Worm (Caenorhabditis elegans) whole organism, mixed stage, embryonic: ENCODE results near the gene pxl-1.

Experiments used
- blmp-1 ChIP-seq: fragments of 150-350 bp; optimal IDR thresholded peaks from 2 replicates; lab custom pipeline; 2014; ENCODE audit warnings: missing biosample characterization, missing genetic modification characterization
- ham-2 ChIP-seq: fragments of 200-800 bp; sonication (Bioruptor generic); optimal IDR thresholded peaks from 2 replicates; lab custom pipeline; 2018; ENCODE audit warnings: mild to moderate bottlenecking, missing genetic modification characterization, missing compliant biosample characterization
- lin-13 ChIP-seq: fragments of 150-350 bp; optimal IDR thresholded peaks from 2 replicates; lab custom pipeline; 2014; ENCODE audit warnings: missing biosample characterization, missing genetic modification characterization
- nhr-12 ChIP-seq: fragments of 150-350 bp; optimal IDR thresholded peaks from 2 replicates; lab custom pipeline; 2014; ENCODE audit warnings: missing biosample characterization, missing genetic modification characterization
- pha-4 ChIP-seq: fragments of 150-350 bp; optimal IDR thresholded peaks from 2 replicates; lab custom pipeline; 2018; ENCODE audit warnings: missing biosample characterization, missing genetic modification reagents, missing genetic modification characterization
- tbx-8 ChIP-seq: fragments of 200-800 bp; sonication (Bioruptor generic); optimal IDR thresholded peaks from 2 replicates; lab custom pipeline; 2018; ENCODE audit warnings: mild to moderate bottlenecking, missing genetic modification characterization, moderate library complexity, missing compliant biosample characterization
- ztf-11 ChIP-seq: fragments of 150-350 bp; optimal IDR thresholded peaks from 2 replicates; lab custom pipeline; 2014; ENCODE audit warnings: missing biosample characterization, missing genetic modification characterization

- TF ChIP-seq pha-4 (no peak), ztf-11 (no peak), tbx-8 (GFP tag; lab: Kevin White, UChicago) (no peak), lin-13 (no peak), nhr-12 (tag; lab: Kevin White, UChicago) (no peak), blmp-1 (tag; lab: Kevin White, UChicago) (no peak), ham-2 (GFP tag; lab: Kevin White, UChicago) (no peak)
These were observed 25.4 kb upstream of the pxl-1 start for ce11 chrIII:5921067-5921678.
